Worm (Caenorhabditis elegans) whole organism, L3 larva: ENCODE measurements around the gene K04C2.8.

Source experiments
- R02D3.7 ChIP-seq: fragments of 150-350 bp; optimal IDR thresholded peaks from 2 replicates; lab custom pipeline; 2014; ENCODE audit warnings: missing biosample characterization, missing genetic modification characterization
- ZK546.5 ChIP-seq: sonication (generic microtip); optimal IDR thresholded peaks from 2 replicates; lab custom pipeline; 2017; ENCODE audit warnings: missing biosample characterization, missing genetic modification characterization
- aly-2 ChIP-seq: fragments of 150-350 bp; optimal IDR thresholded peaks from 2 replicates; lab custom pipeline; 2014; ENCODE audit warnings: missing biosample characterization, missing genetic modification characterization
- ama-1 ChIP-seq: fragments of 150-350 bp; optimal IDR thresholded peaks from 2 replicates; lab custom pipeline; 2018
- ceh-16 ChIP-seq: sonication (generic microtip); optimal IDR thresholded peaks from 2 replicates; lab custom pipeline; 2017; ENCODE audit warnings: missing biosample characterization, missing genetic modification characterization
- ceh-9 ChIP-seq: sonication (generic microtip); optimal IDR thresholded peaks from 2 replicates; lab custom pipeline; 2018; ENCODE audit warnings: missing biosample characterization, missing genetic modification characterization
- egl-27 ChIP-seq: sonication (generic microtip); optimal IDR thresholded peaks from 4 replicates; lab custom pipeline; 2017; ENCODE audit warnings: missing biosample characterization, missing genetic modification reagents, missing genetic modification characterization
- egl-5 ChIP-seq: fragments of 150-350 bp; optimal IDR thresholded peaks from 2 replicates; lab custom pipeline; 2017; ENCODE audit warnings: missing biosample characterization, missing genetic modification reagents, missing genetic modification characterization, inconsistent platforms
- elt-1 ChIP-seq: fragments of 150-350 bp; optimal IDR thresholded peaks from 2 replicates; lab custom pipeline; 2014; ENCODE audit warnings: missing biosample characterization, missing genetic modification characterization
- elt-2 ChIP-seq: sonication (generic microtip); optimal IDR thresholded peaks from 2 replicates; lab custom pipeline; 2016; ENCODE audit warnings: missing genetic modification reagents, mild to moderate bottlenecking, missing genetic modification characterization, missing compliant biosample characterization
- eor-1 ChIP-seq, 2 experiments: fragments of 150-350 bp; optimal IDR thresholded peaks; 2 replicates each; lab custom pipeline; 2014 to 2018; ENCODE audit warnings: missing biosample characterization in 2 of 2, missing genetic modification characterization in 2 of 2
- fkh-2 ChIP-seq: fragments of 150-350 bp; optimal IDR thresholded peaks from 2 replicates; lab custom pipeline; 2014; ENCODE audit warnings: missing biosample characterization, missing genetic modification reagents, missing genetic modification characterization
- hmg-11 ChIP-seq: sonication (generic microtip); optimal IDR thresholded peaks from 2 replicates; lab custom pipeline; 2016; ENCODE audit warnings: missing genetic modification characterization, missing compliant biosample characterization
- jun-1 ChIP-seq: fragments of 150-350 bp; optimal IDR thresholded peaks from 2 replicates; lab custom pipeline; 2014; ENCODE audit warnings: missing biosample characterization, missing genetic modification reagents, missing genetic modification characterization
- lin-39 ChIP-seq: fragments of 150-350 bp; optimal IDR thresholded peaks from 2 replicates; lab custom pipeline; 2018; ENCODE audit warnings: missing biosample characterization, missing genetic modification reagents, missing genetic modification characterization
- mdl-1 ChIP-seq: fragments of 150-350 bp; optimal IDR thresholded peaks from 2 replicates; lab custom pipeline; 2014; ENCODE audit warnings: missing biosample characterization, missing genetic modification characterization
- nfya-1 ChIP-seq: sonication (generic microtip); optimal IDR thresholded peaks from 2 replicates; lab custom pipeline; 2017; ENCODE audit warnings: missing genetic modification characterization, mild to moderate bottlenecking, missing compliant biosample characterization, antibody characterized with exemption, moderate library complexity; ENCODE audit not compliant: insufficient read depth
- nhr-11 ChIP-seq: fragments of 150-350 bp; optimal IDR thresholded peaks from 2 replicates; lab custom pipeline; 2014; ENCODE audit warnings: missing biosample characterization, missing genetic modification characterization
- nhr-23 ChIP-seq: fragments of 150-350 bp; optimal IDR thresholded peaks from 2 replicates; lab custom pipeline; 2014; ENCODE audit warnings: missing biosample characterization, missing genetic modification reagents, missing genetic modification characterization
- nhr-237 ChIP-seq: fragments of 150-350 bp; optimal IDR thresholded peaks from 2 replicates; lab custom pipeline; 2014; ENCODE audit warnings: missing biosample characterization, missing genetic modification characterization
- nhr-25 ChIP-seq: sonication (generic microtip); optimal IDR thresholded peaks from 2 replicates; lab custom pipeline; 2017; ENCODE audit warnings: missing biosample characterization, missing genetic modification characterization
- nhr-28 ChIP-seq: fragments of 150-350 bp; optimal IDR thresholded peaks from 2 replicates; lab custom pipeline; 2014; ENCODE audit warnings: missing biosample characterization, missing genetic modification characterization
- nhr-43 ChIP-seq: sonication (generic microtip); optimal IDR thresholded peaks from 2 replicates; lab custom pipeline; 2016; ENCODE audit warnings: mild to moderate bottlenecking, missing genetic modification characterization, missing compliant biosample characterization; ENCODE audit not compliant: poor library complexity, severe bottlenecking
- nhr-67 ChIP-seq: fragments of 150-350 bp; optimal IDR thresholded peaks from 2 replicates; lab custom pipeline; 2014; ENCODE audit warnings: missing biosample characterization, missing genetic modification characterization
- nhr-77 ChIP-seq: fragments of 150-350 bp; optimal IDR thresholded peaks from 2 replicates; lab custom pipeline; 2014; ENCODE audit warnings: missing biosample characterization, missing genetic modification characterization
- pha-4 ChIP-seq: fragments of 150-350 bp; optimal IDR thresholded peaks from 2 replicates; lab custom pipeline; 2014; ENCODE audit warnings: missing biosample characterization, missing genetic modification reagents, missing genetic modification characterization
- pqm-1 ChIP-seq: fragments of 150-350 bp; optimal IDR thresholded peaks from 2 replicates; lab custom pipeline; 2017; ENCODE audit warnings: missing biosample characterization, missing genetic modification characterization, inconsistent platforms
- skn-1 ChIP-seq: fragments of 150-350 bp; optimal IDR thresholded peaks from 2 replicates; lab custom pipeline; 2014; ENCODE audit warnings: missing biosample characterization, missing genetic modification characterization
- snpc-4 ChIP-seq: fragments of 150-350 bp; optimal IDR thresholded peaks from 2 replicates; lab custom pipeline; 2014; ENCODE audit warnings: missing biosample characterization, missing genetic modification characterization
- tbx-2 ChIP-seq: sonication (generic microtip); optimal IDR thresholded peaks from 2 replicates; lab custom pipeline; 2016; ENCODE audit warnings: mild to moderate bottlenecking, missing genetic modification characterization, missing compliant biosample characterization
- unc-62 ChIP-seq: fragments of 150-350 bp; sonication (generic microtip); optimal IDR thresholded peaks from 4 replicates; lab custom pipeline; 2014; ENCODE audit warnings: missing biosample characterization, missing genetic modification reagents, missing genetic modification characterization
- zag-1 ChIP-seq: fragments of 150-350 bp; optimal IDR thresholded peaks from 2 replicates; lab custom pipeline; 2014; ENCODE audit warnings: missing biosample characterization, missing genetic modification characterization
- ztf-11 ChIP-seq: fragments of 150-350 bp; optimal IDR thresholded peaks from 2 replicates; lab custom pipeline; 2014; ENCODE audit warnings: missing biosample characterization, missing genetic modification characterization
- ztf-4 ChIP-seq: fragments of 150-350 bp; optimal IDR thresholded peaks from 2 replicates; lab custom pipeline; 2014; ENCODE audit warnings: missing biosample characterization, missing genetic modification characterization

Gene K04C2.8

ce11 chrIII:6871067-6871466 is 971 bp downstream of the K04C2.8 start:
- TF ChIP-seq lin-39 (tag; lab: Kevin White, UChicago) = peak; percentile 59
- TF ChIP-seq nfya-1 (tag; lab: Kevin White, UChicago) = peak; percentile 41
- no peak for TF ChIP-seq nhr-25 (tag; lab: Kevin White, UChicago)
- TF ChIP-seq nhr-67 = no peak
- no peak for TF ChIP-seq hmg-11 (tag; lab: Kevin White, UChicago)

DNA sequence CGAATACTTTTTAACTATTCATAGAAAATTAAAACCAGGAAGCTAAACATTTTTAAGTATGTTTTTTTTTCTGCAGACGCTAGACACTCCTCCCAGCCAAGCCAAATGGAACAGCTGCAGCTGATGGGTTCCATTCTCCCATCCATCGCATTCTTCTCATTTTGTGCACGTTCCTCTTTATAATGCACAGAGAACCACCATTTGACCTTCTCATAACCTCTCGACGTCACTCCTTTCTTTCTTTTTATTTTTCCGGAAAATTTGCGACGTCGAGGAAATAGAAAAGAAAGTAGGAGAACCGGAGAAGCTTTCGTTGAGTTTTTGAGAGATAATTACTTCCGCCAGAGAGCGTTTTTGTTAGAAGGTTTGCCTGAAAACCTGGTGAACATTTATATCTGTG is 1.6 kb downstream of the K04C2.8 start:
- TF ChIP-seq elt-1 (no peak), egl-27 (tag; lab: Kevin White, UChicago) (no peak), nfya-1 (tag; lab: Kevin White, UChicago) (peak; percentile 33), unc-62 (GFP tag; lab: Kevin White, UChicago) (no peak), skn-1 (no peak), ceh-16 (no peak), ztf-11 (tag; lab: Kevin White, UChicago) (no peak), nhr-23 (tag; lab: Kevin White, UChicago) (no peak), ama-1 (peak; percentile 29), fkh-2 (no peak), ceh-9 (tag; lab: Kevin White, UChicago) (no peak), lin-39 (tag; lab: Kevin White, UChicago) (peak; percentile 18), nhr-28 (tag; lab: Kevin White, UChicago) (no peak), egl-5 (tag; lab: Kevin White, UChicago) (peak; percentile 37), mdl-1 (tag; lab: Kevin White, UChicago) (no peak), nhr-77 (tag; lab: Kevin White, UChicago) (no peak)
- TF ChIP-seq, all 47 proteins: peak for 4

DNA sequence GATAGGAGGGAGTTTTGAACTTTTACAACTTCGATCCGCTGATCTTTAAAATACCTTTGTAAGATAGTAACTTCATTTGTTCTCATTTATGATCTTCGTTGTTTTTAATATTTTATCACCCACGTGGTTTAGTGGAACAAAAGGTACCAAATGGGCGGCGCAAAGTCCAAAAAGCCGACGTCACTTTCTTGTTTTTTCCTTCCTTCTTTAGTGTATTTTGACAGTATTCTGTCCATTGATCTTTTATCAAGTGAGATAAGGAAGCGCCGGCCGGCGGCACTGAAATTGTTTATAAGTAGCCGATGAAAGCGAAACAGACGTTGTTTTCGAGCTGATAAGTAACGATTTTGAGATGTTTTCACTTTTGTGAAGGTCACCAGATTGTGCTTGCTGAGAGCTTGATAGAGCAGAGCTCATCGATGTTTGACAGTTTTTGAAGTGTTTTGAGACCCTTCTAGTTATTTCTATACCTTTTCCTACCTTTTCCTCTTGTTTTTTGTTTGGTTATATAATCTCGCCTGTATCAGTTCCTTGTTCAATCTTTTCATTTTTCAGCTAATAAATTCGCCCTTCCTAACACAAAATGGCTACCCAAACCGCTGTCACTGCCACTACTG is 2.5 kb downstream of the K04C2.8 start, which contains the start of gene K04C2.3:
TSS of gene K04C2.3 (plus strand) at position 556 of the 617 bp plus-strand sequence.
- TF ChIP-seq nhr-23 (tag; lab: Kevin White, UChicago) (peak; percentile 40), jun-1 (tag; lab: Kevin White, UChicago) (peak; percentile 14), elt-2 (tag; lab: Kevin White, UChicago) (peak; percentile 31), ama-1 (no peak), pha-4 (no peak), eor-1 (tag; optimal IDR thresholded peaks at IDR 0.05; lab: Kevin White, UChicago) (no peak), unc-62 (GFP tag; lab: Kevin White, UChicago) (no peak), ztf-11 (tag; lab: Kevin White, UChicago) (no peak), ztf-4 (tag; lab: Kevin White, UChicago) (no peak), ZK546.5 (tag; lab: Kevin White, UChicago) (no peak), skn-1 (no peak), snpc-4 (tag; lab: Kevin White, UChicago) (no peak), nhr-25 (tag; lab: Kevin White, UChicago) (no peak), fkh-2 (no peak), nhr-237 (no peak), pqm-1 (tag; lab: Kevin White, UChicago) (peak; percentile 89), tbx-2 (no peak), R02D3.7 (tag; lab: Kevin White, UChicago) (no peak), nhr-43 (tag; lab: Kevin White, UChicago) (peak; percentile 67), zag-1 (tag; lab: Kevin White, UChicago) (no peak), aly-2 (tag; lab: Kevin White, UChicago) (no peak)

ce11 chrIII:6873724-6874123 is 3.6 kb downstream of the K04C2.8 start:
- TF ChIP-seq nhr-237 = no peak
- TF ChIP-seq nhr-11 (tag; lab: Kevin White, UChicago) = peak; percentile 2
- peak; percentile 19 for TF ChIP-seq nfya-1 (tag; lab: Kevin White, UChicago)
- no peak for TF ChIP-seq ztf-4 (tag; lab: Kevin White, UChicago)
- TF ChIP-seq nhr-23 (tag; lab: Kevin White, UChicago) = no peak
- peak; percentile 21 for TF ChIP-seq nhr-43 (tag; lab: Kevin White, UChicago)
- peak; percentile 21 for TF ChIP-seq tbx-2
- TF ChIP-seq mdl-1 (tag; lab: Kevin White, UChicago) = no peak
